Fruit fly (Drosophila melanogaster): Measurements from ENCODE around the gene Trim9.

DNA sequence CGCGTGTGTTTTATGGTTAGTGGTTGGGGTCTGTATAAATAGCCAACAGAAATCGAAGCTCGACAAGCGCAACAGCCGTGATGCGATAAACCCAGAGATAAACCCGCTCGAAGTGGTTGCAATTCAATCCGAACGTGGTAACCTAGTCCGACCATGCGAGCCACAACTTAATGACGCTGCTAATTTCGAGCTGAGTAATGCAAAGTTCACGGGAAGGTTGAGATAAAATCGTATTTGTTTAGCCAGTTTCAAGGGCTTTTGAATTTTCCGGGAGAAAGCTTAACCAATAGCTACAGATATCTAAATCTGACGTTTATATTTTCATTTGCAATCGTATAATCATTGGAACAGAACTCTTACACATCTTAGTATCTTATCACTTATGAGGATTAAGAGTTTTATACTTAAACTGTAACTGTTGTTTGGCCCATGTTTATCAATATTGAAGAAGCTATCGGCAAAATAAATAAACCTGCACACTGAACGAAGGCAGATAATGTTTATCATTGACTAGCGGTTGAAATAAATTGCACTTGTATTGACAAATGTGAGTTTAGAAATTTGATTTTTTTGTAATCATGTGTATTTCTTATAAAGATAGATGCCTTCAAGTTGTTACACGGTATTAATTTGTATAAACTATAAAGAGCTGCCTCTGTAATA, 30.7 kb upstream of the Trim9 start:
- TF ChIP-seq CG8478 (optimal IDR thresholded peaks at IDR 0.05) (no peak), CTCF (optimal IDR thresholded peaks at IDR 0.05) (no peak)

All from S2 (cell line).